Worm (Caenorhabditis elegans): ENCODE results near the gene ttr-39.

- TF ChIP-seq ref-1 (GFP tag; conservative IDR thresholded peaks at IDR 0.05) (no peak), T22C8.4 (GFP tag; IDR thresholded peaks at IDR 0.05) (no peak), klf-2 (GFP tag; conservative IDR thresholded peaks at IDR 0.05) (no peak), ztf-23 (GFP tag; IDR thresholded peaks at IDR 0.05) (no peak), cog-1 (tag; optimal IDR thresholded peaks at IDR 0.05) (no peak), ztf-29 (GFP tag; IDR thresholded peaks at IDR 0.05) (no peak)
Observed at ce11 chrIV:10110870-10111269, 21.2 kb upstream of the ttr-39 start.
